6 fruit fly cellular contexts compared by ENCODE assay signal in the genomic region with DNA sequence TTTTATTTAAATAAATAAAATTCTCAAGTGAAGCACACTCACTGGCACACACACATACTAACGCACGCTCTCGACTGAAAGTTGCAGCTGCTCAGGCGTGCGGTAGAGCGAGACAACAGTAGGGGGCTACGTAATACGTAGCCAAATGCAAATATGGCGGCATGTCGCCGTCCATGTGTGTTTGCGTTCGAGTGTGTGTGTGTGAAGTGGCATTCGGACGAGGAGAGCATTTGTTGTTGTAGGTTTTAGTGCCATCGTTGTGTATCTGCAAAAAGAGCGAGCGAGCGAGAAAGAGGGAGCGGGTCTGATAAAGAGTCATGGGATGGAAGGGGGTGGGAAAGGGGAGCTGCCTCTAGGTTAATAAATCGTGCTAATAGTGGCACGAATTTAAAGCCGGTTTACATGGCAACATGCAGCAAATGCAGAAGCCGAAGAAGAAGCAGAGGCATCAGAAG.
TF ChIP-seq lines count a peak whose summit lies in the region.

No protein-coding gene starts in this region.

- TF ChIP-seq CTCF in whole organism, embryonic (GFP tag; optimal IDR thresholded peaks at IDR 0.05; lab: Kevin White, UChicago): no peak

TF ChIP-seq in whole organism, 6 proteins besides CTCF, POLR2A, EP300 and RAD21:
- TF ChIP-seq usp (GFP tag; optimal IDR thresholded peaks at IDR 0.05; lab: Kevin White, UChicago) (no peak), Dll (optimal IDR thresholded peaks at IDR 0.05; lab: Kevin White, UChicago) (peak; percentile 59), pan (optimal IDR thresholded peaks at IDR 0.05; lab: Kevin White, UChicago) (no peak), CG8478 (optimal IDR thresholded peaks at IDR 0.05; lab: Kevin White, UChicago) (peak; percentile 55), EcR (GFP tag; optimal IDR thresholded peaks at IDR 0.05; lab: Kevin White, UChicago) (no peak)

TF ChIP-seq in whole organism, adult, 20 proteins besides CTCF, POLR2A, EP300 and RAD21 (continues in another document):
- TF ChIP-seq Crg-1 (GFP tag; optimal IDR thresholded peaks at IDR 0.05; lab: Kevin White, UChicago): no peak
- TF ChIP-seq pad (GFP tag; optimal IDR thresholded peaks at IDR 0.05; lab: Kevin White, UChicago): peak; percentile 65
- TF ChIP-seq tj (GFP tag; optimal IDR thresholded peaks at IDR 0.05; lab: Kevin White, UChicago): peak; percentile 59
- TF ChIP-seq Clk (GFP tag; optimal IDR thresholded peaks at IDR 0.05; lab: Kevin White, UChicago): no peak
- TF ChIP-seq cic (GFP tag; optimal IDR thresholded peaks at IDR 0.05; lab: Kevin White, UChicago): peak; percentile 81
- TF ChIP-seq CG12768 (GFP tag; optimal IDR thresholded peaks at IDR 0.05; lab: Kevin White, UChicago): peak; percentile 0
- peak; percentile 93 for TF ChIP-seq kay (GFP tag; lab: Kevin White, UChicago; ENCODE audit: borderline replicate concordance)
- no peak for TF ChIP-seq Hr96 (GFP tag; optimal IDR thresholded peaks at IDR 0.05; lab: Kevin White, UChicago)
- no peak for TF ChIP-seq toe (GFP tag; optimal IDR thresholded peaks at IDR 0.05; lab: Kevin White, UChicago)
- no peak for TF ChIP-seq CG14711 (tag; optimal IDR thresholded peaks at IDR 0.05; lab: Kevin White, UChicago)
- TF ChIP-seq CG33017 (tag; optimal IDR thresholded peaks at IDR 0.05; lab: Kevin White, UChicago): no peak
- TF ChIP-seq bab1 (GFP tag; optimal IDR thresholded peaks at IDR 0.05; lab: Kevin White, UChicago): peak; percentile 4
- TF ChIP-seq cnc (optimal IDR thresholded peaks at IDR 0.05; lab: Kevin White, UChicago): no peak
- TF ChIP-seq Mnt (GFP tag; optimal IDR thresholded peaks at IDR 0.05; lab: Kevin White, UChicago): peak; percentile 92
- TF ChIP-seq CG11617 (GFP tag; optimal IDR thresholded peaks at IDR 0.05; lab: Kevin White, UChicago): peak; percentile 9
- TF ChIP-seq CG1620 (GFP tag; optimal IDR thresholded peaks at IDR 0.05; lab: Kevin White, UChicago): no peak

TF ChIP-seq in whole organism, embryonic, 481 proteins besides CTCF, POLR2A, EP300 and RAD21 (continues in another document):
- TF ChIP-seq Meics (GFP tag; optimal IDR thresholded peaks at IDR 0.05; lab: Kevin White, UChicago) (peak; percentile 15), stc (GFP tag; IDR thresholded peaks at IDR 0.05; lab: Robert Waterston, UW) (0 out of 2 replicates have a peak, but pooled peaks have one; percentile 18), CG1603 (tag; optimal IDR thresholded peaks at IDR 0.05; lab: Kevin White, UChicago) (peak; percentile 22), ash1 (GFP tag; optimal IDR thresholded peaks at IDR 0.05; lab: Kevin White, UChicago) (peak; percentile 68), CG18599 (GFP tag; optimal IDR thresholded peaks at IDR 0.05; lab: Kevin White, UChicago) (peak; percentile 38), CG17912 (GFP tag; optimal IDR thresholded peaks at IDR 0.05; lab: Kevin White, UChicago) (peak; percentile 13), CG9437 (GFP tag; optimal IDR thresholded peaks at IDR 0.05; lab: Kevin White, UChicago) (peak; percentile 98), ac (GFP tag; optimal IDR thresholded peaks at IDR 0.05; lab: Kevin White, UChicago) (peak; percentile 47), CG14710 (tag; optimal IDR thresholded peaks at IDR 0.05; lab: Kevin White, UChicago) (no peak), lov (optimal IDR thresholded peaks at IDR 0.05; lab: Kevin White, UChicago) (no peak), lov (GFP tag; IDR thresholded peaks at IDR 0.05; lab: Robert Waterston, UW) (peak; percentile 65; the same call in 2 of the 3 replicates), CG16863 (GFP tag; optimal IDR thresholded peaks at IDR 0.05; lab: Kevin White, UChicago) (no peak), CG3163 (GFP tag; optimal IDR thresholded peaks at IDR 0.05; lab: Kevin White, UChicago) (peak; percentile 35), MESR4 (GFP tag; optimal IDR thresholded peaks at IDR 0.05; lab: Kevin White, UChicago) (peak; percentile 21), CG32532 (GFP tag; IDR thresholded peaks at IDR 0.05; lab: Robert Waterston, UW) (peak; percentile 40; the same call in 1 of the 2 replicates), da (GFP tag; optimal IDR thresholded peaks at IDR 0.05; lab: Kevin White, UChicago) (peak; percentile 18)

TF ChIP-seq in whole organism, prepupa, 60 proteins besides CTCF, POLR2A, EP300 and RAD21:
- TF ChIP-seq Eip78C (GFP tag; lab: Kevin White, UChicago): peak; percentile 50
- peak; percentile 30 for TF ChIP-seq Lpt (GFP tag; optimal IDR thresholded peaks at IDR 0.05; lab: Kevin White, UChicago)
- TF ChIP-seq CG15336 (GFP tag; IDR thresholded peaks at IDR 0.05; lab: Robert Waterston, UW): peak; percentile 37
- no peak for TF ChIP-seq CG4318 (GFP tag; optimal IDR thresholded peaks at IDR 0.05; lab: Kevin White, UChicago)
- TF ChIP-seq CG8119 (GFP tag; IDR thresholded peaks at IDR 0.05; lab: Robert Waterston, UW): peak; percentile 62
- no peak for TF ChIP-seq CG9139 (GFP tag; optimal IDR thresholded peaks at IDR 0.05; lab: Kevin White, UChicago)
- no peak for TF ChIP-seq CG31627 (GFP tag; optimal IDR thresholded peaks at IDR 0.05; lab: Kevin White, UChicago)
- TF ChIP-seq Eip75B (GFP tag; optimal IDR thresholded peaks at IDR 0.05; lab: Kevin White, UChicago): peak; percentile 12
- peak; percentile 17 for TF ChIP-seq Sox14 (GFP tag; optimal IDR thresholded peaks at IDR 0.05; lab: Kevin White, UChicago)
- peak; percentile 96 for TF ChIP-seq fkh (GFP tag; optimal IDR thresholded peaks at IDR 0.05; lab: Kevin White, UChicago)
- peak; percentile 19 for TF ChIP-seq CG34406 (GFP tag; optimal IDR thresholded peaks at IDR 0.05; lab: Kevin White, UChicago)
- TF ChIP-seq eg (GFP tag; IDR thresholded peaks at IDR 0.05; lab: Robert Waterston, UW): peak; percentile 58; the same call in 2 of the 3 replicates
- no peak for TF ChIP-seq cyc (GFP tag; optimal IDR thresholded peaks at IDR 0.05; lab: Kevin White, UChicago)
- peak; percentile 24 for TF ChIP-seq CG1621 (tag; optimal IDR thresholded peaks at IDR 0.05; lab: Kevin White, UChicago)
- peak; percentile 85 for TF ChIP-seq vri (GFP tag; optimal IDR thresholded peaks at IDR 0.05; lab: Kevin White, UChicago)
- TF ChIP-seq CG6163 (GFP tag; IDR thresholded peaks at IDR 0.05; lab: Robert Waterston, UW): peak; percentile 67; the same call in 2 of the 3 replicates
- TF ChIP-seq ss (GFP tag; optimal IDR thresholded peaks at IDR 0.05; lab: Kevin White, UChicago): peak; percentile 24 to 49

TF ChIP-seq in whole organism, pupa, 21 proteins besides CTCF, POLR2A, EP300 and RAD21 (continues in another document):
- TF ChIP-seq CG17806 (tag; optimal IDR thresholded peaks at IDR 0.05; lab: Kevin White, UChicago): no peak
- peak; percentile 29 for TF ChIP-seq gl (tag; optimal IDR thresholded peaks at IDR 0.05; lab: Kevin White, UChicago)
- peak; percentile 68; the same call in 2 of the 3 replicates for TF ChIP-seq CG4496 (GFP tag; IDR thresholded peaks at IDR 0.05; lab: Robert Waterston, UW)
- TF ChIP-seq CG12605 (GFP tag; IDR thresholded peaks at IDR 0.05; lab: Robert Waterston, UW): peak; percentile 60
- peak; percentile 50 for TF ChIP-seq Ets98B (GFP tag; IDR thresholded peaks at IDR 0.05; lab: Robert Waterston, UW)
- TF ChIP-seq Pif1B (GFP tag; optimal IDR thresholded peaks at IDR 0.05; lab: Kevin White, UChicago): peak; percentile 21
- no peak for TF ChIP-seq Pif1A (GFP tag; optimal IDR thresholded peaks at IDR 0.05; lab: Kevin White, UChicago)
- TF ChIP-seq CG32121 (GFP tag; IDR thresholded peaks at IDR 0.05; lab: Robert Waterston, UW): peak; percentile 35; the same call in 1 of the 2 replicates
- no peak for TF ChIP-seq D1 (tag; optimal IDR thresholded peaks at IDR 0.05; lab: Kevin White, UChicago)
- peak; percentile 59; the same call in 1 of the 3 replicates for TF ChIP-seq fd96Ca (GFP tag; IDR thresholded peaks at IDR 0.05; lab: Robert Waterston, UW)
- no peak for TF ChIP-seq CG10348 (GFP tag; IDR thresholded peaks at IDR 0.05; lab: Robert Waterston, UW)
- no peak for TF ChIP-seq rn (GFP tag; IDR thresholded peaks at IDR 0.05; lab: Robert Waterston, UW)
- TF ChIP-seq CG9948 (tag; optimal IDR thresholded peaks at IDR 0.05; lab: Kevin White, UChicago): no peak
- TF ChIP-seq EcR (GFP tag; optimal IDR thresholded peaks at IDR 0.05; lab: Kevin White, UChicago): peak; percentile 55
- TF ChIP-seq CG15710 (tag; optimal IDR thresholded peaks at IDR 0.05; lab: Kevin White, UChicago): no peak
- no peak for TF ChIP-seq CG8301 (tag; optimal IDR thresholded peaks at IDR 0.05; lab: Kevin White, UChicago)
- peak; percentile 23 for TF ChIP-seq CG13204 (GFP tag; optimal IDR thresholded peaks at IDR 0.05; lab: Kevin White, UChicago)
- TF ChIP-seq Snoo (tag; optimal IDR thresholded peaks at IDR 0.05; lab: Kevin White, UChicago): no peak
- no peak for TF ChIP-seq CG14655 (GFP tag; optimal IDR thresholded peaks at IDR 0.05; lab: Kevin White, UChicago)

TF ChIP-seq in whole organism, wandering third instar larva, 38 proteins besides CTCF, POLR2A, EP300 and RAD21 (continues in another document):
- TF ChIP-seq foxo (GFP tag; optimal IDR thresholded peaks at IDR 0.05; lab: Kevin White, UChicago): peak; percentile 6 to 20
- TF ChIP-seq N (GFP tag; optimal IDR thresholded peaks at IDR 0.05; lab: Kevin White, UChicago): peak; percentile 31
- TF ChIP-seq CG32264 (GFP tag; optimal IDR thresholded peaks at IDR 0.05; lab: Kevin White, UChicago): no peak
- no peak for TF ChIP-seq Vsx2 (GFP tag; optimal IDR thresholded peaks at IDR 0.05; lab: Kevin White, UChicago; ENCODE audit: partially characterized antibody)
- TF ChIP-seq Mio (GFP tag; optimal IDR thresholded peaks at IDR 0.05; lab: Kevin White, UChicago): no peak
- peak; percentile 23 for TF ChIP-seq Dif (GFP tag; optimal IDR thresholded peaks at IDR 0.05; lab: Kevin White, UChicago; ENCODE audit: partially characterized antibody)
- no peak for TF ChIP-seq pan (optimal IDR thresholded peaks at IDR 0.05; lab: Kevin White, UChicago)
- TF ChIP-seq dl (GFP tag; optimal IDR thresholded peaks at IDR 0.05; lab: Kevin White, UChicago; ENCODE audit: insufficient read depth in 1 of 2, partially characterized antibody in 2 of 2): peak in 1 of 2 experiments; percentile 76
- TF ChIP-seq Sp1 (GFP tag; optimal IDR thresholded peaks at IDR 0.05; lab: Kevin White, UChicago): peak; percentile 13
- TF ChIP-seq Rel (GFP tag; optimal IDR thresholded peaks at IDR 0.05; lab: Kevin White, UChicago): peak; percentile 22
- TF ChIP-seq Rel (tag; optimal IDR thresholded peaks at IDR 0.05; lab: Kevin White, UChicago): peak; percentile 85
- no peak for TF ChIP-seq sage (GFP tag; optimal IDR thresholded peaks at IDR 0.05; lab: Kevin White, UChicago)
- TF ChIP-seq sv (GFP tag; optimal IDR thresholded peaks at IDR 0.05; lab: Kevin White, UChicago): no peak
- no peak for TF ChIP-seq dmrt93B (GFP tag; optimal IDR thresholded peaks at IDR 0.05; lab: Kevin White, UChicago)
- no peak for TF ChIP-seq jim (GFP tag; optimal IDR thresholded peaks at IDR 0.05; lab: Kevin White, UChicago)
- no peak for TF ChIP-seq Abd-B (GFP tag; optimal IDR thresholded peaks at IDR 0.05; lab: Kevin White, UChicago)
- TF ChIP-seq GATAd (GFP tag; optimal IDR thresholded peaks at IDR 0.05; lab: Kevin White, UChicago): no peak
- TF ChIP-seq ey (GFP tag; optimal IDR thresholded peaks at IDR 0.05; lab: Kevin White, UChicago): no peak
- peak; percentile 53 for TF ChIP-seq Hr83 (GFP tag; optimal IDR thresholded peaks at IDR 0.05; lab: Kevin White, UChicago; ENCODE audit: poor library complexity, severe bottlenecking)
- no peak for TF ChIP-seq CG9705 (GFP tag; optimal IDR thresholded peaks at IDR 0.05; lab: Kevin White, UChicago)
